Worm (Caenorhabditis elegans): ENCODE data around the gene nhr-170.

- no peak for TF ChIP-seq attf-4 (tag; optimal IDR thresholded peaks at IDR 0.05)
- no peak for TF ChIP-seq fkh-10 (GFP tag; optimal IDR thresholded peaks at IDR 0.05)
- no peak for TF ChIP-seq R02D3.7 (tag; optimal IDR thresholded peaks at IDR 0.05)
- TF ChIP-seq ama-1 (optimal IDR thresholded peaks at IDR 0.05): no peak
- no peak for TF ChIP-seq hif-1 (tag; optimal IDR thresholded peaks at IDR 0.05)
- TF ChIP-seq lin-39 (tag; optimal IDR thresholded peaks at IDR 0.05): no peak
- TF ChIP-seq nhr-76 (tag; optimal IDR thresholded peaks at IDR 0.05): no peak
- TF ChIP-seq D1046.2 (GFP tag; IDR thresholded peaks at IDR 0.05): no peak
- no peak for TF ChIP-seq T20F7.1 (GFP tag; optimal IDR thresholded peaks at IDR 0.05)
- TF ChIP-seq jun-1 (tag; optimal IDR thresholded peaks at IDR 0.05): no peak
- no peak for TF ChIP-seq nhr-237 (tag; optimal IDR thresholded peaks at IDR 0.05)
- TF ChIP-seq set-16 (GFP tag; IDR thresholded peaks at IDR 0.05): no peak
These were observed 5.8 kb upstream of the nhr-170 start, which contains the start of gene sri-10 for ce11 chrV:18806409-18806808.
